Worm (Caenorhabditis elegans) whole organism, L3 larva: Measurements from ENCODE around the gene pqn-32.

ENCODE experiments used
- ama-1 ChIP-seq: fragments of 150-350 bp; optimal IDR thresholded peaks from 2 replicates; lab custom pipeline; 2018
- ceh-82 ChIP-seq: fragments of 150-350 bp; optimal IDR thresholded peaks from 2 replicates; lab custom pipeline; 2014; ENCODE audit warnings: missing biosample characterization, missing genetic modification characterization
- elt-2 ChIP-seq: sonication (generic microtip); optimal IDR thresholded peaks from 2 replicates; lab custom pipeline; 2016; ENCODE audit warnings: missing genetic modification reagents, mild to moderate bottlenecking, missing genetic modification characterization, missing compliant biosample characterization
- fos-1 ChIP-seq: fragments of 150-350 bp; optimal IDR thresholded peaks from 2 replicates; lab custom pipeline; 2014; ENCODE audit warnings: missing biosample characterization, missing genetic modification characterization
- jun-1 ChIP-seq: fragments of 150-350 bp; optimal IDR thresholded peaks from 2 replicates; lab custom pipeline; 2014; ENCODE audit warnings: missing biosample characterization, missing genetic modification reagents, missing genetic modification characterization
- lin-39 ChIP-seq: fragments of 150-350 bp; optimal IDR thresholded peaks from 2 replicates; lab custom pipeline; 2018; ENCODE audit warnings: missing biosample characterization, missing genetic modification reagents, missing genetic modification characterization
- nhr-11 ChIP-seq: fragments of 150-350 bp; optimal IDR thresholded peaks from 2 replicates; lab custom pipeline; 2014; ENCODE audit warnings: missing biosample characterization, missing genetic modification characterization
- nhr-28 ChIP-seq: fragments of 150-350 bp; optimal IDR thresholded peaks from 2 replicates; lab custom pipeline; 2014; ENCODE audit warnings: missing biosample characterization, missing genetic modification characterization
- nhr-77 ChIP-seq: fragments of 150-350 bp; optimal IDR thresholded peaks from 2 replicates; lab custom pipeline; 2014; ENCODE audit warnings: missing biosample characterization, missing genetic modification characterization
- unc-62 ChIP-seq: fragments of 150-350 bp; sonication (generic microtip); optimal IDR thresholded peaks from 4 replicates; lab custom pipeline; 2014; ENCODE audit warnings: missing biosample characterization, missing genetic modification reagents, missing genetic modification characterization

DNA sequence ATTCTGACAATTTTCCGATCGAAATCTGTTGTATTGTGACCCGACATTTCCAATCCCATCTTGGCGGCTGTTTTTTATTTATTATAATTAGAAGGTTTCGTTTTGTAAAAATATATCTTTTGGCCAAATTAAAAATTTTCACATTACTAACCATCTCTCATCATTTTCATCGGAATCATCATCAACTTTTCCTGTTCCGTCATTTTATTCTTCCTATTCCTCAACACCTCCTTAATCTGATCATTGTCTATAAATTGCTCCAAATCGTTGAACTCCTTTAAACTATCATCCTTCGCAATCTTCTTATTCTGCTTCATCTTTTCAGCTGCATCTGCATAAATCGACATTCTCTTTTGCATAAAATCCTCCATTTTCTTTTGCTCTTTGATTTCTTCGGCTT, 34.6 kb downstream of the pqn-32 start:
- TF ChIP-seq fos-1 (tag; lab: Kevin White, UChicago) (no peak), unc-62 (GFP tag; lab: Kevin White, UChicago) (no peak), nhr-77 (no peak), nhr-11 (tag; lab: Kevin White, UChicago) (no peak), jun-1 (tag; lab: Kevin White, UChicago) (no peak), lin-39 (tag; lab: Kevin White, UChicago) (no peak), elt-2 (tag; lab: Kevin White, UChicago) (no peak), ama-1 (lab: Kevin White, UChicago) (no peak), ceh-82 (tag; lab: Kevin White, UChicago) (no peak), nhr-28 (no peak)
